Fruit fly (Drosophila melanogaster) whole organism, embryonic: Measurements from ENCODE around the gene velo.

Source experiments
- Antp ChIP-seq: fragments of 200-800 bp; sonication (Bioruptor generic); optimal IDR thresholded peaks from 3 replicates; lab custom pipeline; 2016; ENCODE audit warnings: missing biosample characterization, missing genetic modification characterization
- Atf6 ChIP-seq: fragments of 200-800 bp; sonication (Bioruptor generic); IDR thresholded peaks from 2 replicates; pipeline ENCODE4 v1.3.6; 2022; ENCODE audit warnings: missing biosample characterization, missing genetic modification characterization
- Blimp-1 ChIP-seq: fragments of 200-800 bp; sonication (Bioruptor generic); optimal IDR thresholded peaks from 3 replicates; lab custom pipeline; 2018; ENCODE audit warnings: missing biosample characterization, missing genetic modification characterization, mild to moderate bottlenecking, moderate library complexity, missing genetic modification reagents
- CG10147 ChIP-seq: fragments of 200-800 bp; sonication (Bioruptor generic); optimal IDR thresholded peaks from 2 replicates; lab custom pipeline; 2019; ENCODE audit warnings: missing biosample characterization, mild to moderate bottlenecking, missing genetic modification characterization, moderate library complexity
- CG10321 ChIP-seq: fragments of 200-800 bp; sonication (Bioruptor generic); IDR thresholded peaks from 2 replicates; pipeline ENCODE4 v1.3.6; 2022; ENCODE audit warnings: missing biosample characterization, missing genetic modification characterization
- CG10979 ChIP-seq: fragments of 200-800 bp; sonication (Bioruptor generic); optimal IDR thresholded peaks from 2 replicates; lab custom pipeline; 2018; ENCODE audit warnings: missing biosample characterization, mild to moderate bottlenecking, missing genetic modification characterization, moderate library complexity
- CG11456 ChIP-seq: fragments of 200-800 bp; sonication (Bioruptor generic); IDR thresholded peaks from 3 replicates; pipeline ENCODE4 v1.3.6; 2022; ENCODE audit warnings: missing biosample characterization, missing genetic modification characterization
- CG12659 ChIP-seq: fragments of 200-800 bp; sonication (Bioruptor generic); optimal IDR thresholded peaks from 3 replicates; lab custom pipeline; 2017; ENCODE audit warnings: mild to moderate bottlenecking, missing biosample characterization, missing genetic modification reagents, missing genetic modification characterization
- CG13287 ChIP-seq: fragments of 200-800 bp; sonication (Bioruptor generic); IDR thresholded peaks from 2 replicates; pipeline ENCODE4 v1.3.6; 2022; ENCODE audit warnings: missing biosample characterization, missing genetic modification characterization; ENCODE audit not compliant: partially characterized antibody
- CG13894 ChIP-seq: fragments of 200-800 bp; sonication (Bioruptor generic); optimal IDR thresholded peaks from 3 replicates; lab custom pipeline; 2018; ENCODE audit warnings: missing biosample characterization, mild to moderate bottlenecking, missing genetic modification characterization, moderate library complexity
- CG15073 ChIP-seq: fragments of 200-800 bp; sonication (Bioruptor generic); optimal IDR thresholded peaks from 2 replicates; lab custom pipeline; 2016; ENCODE audit warnings: missing biosample characterization, missing genetic modification characterization
- CG17328 ChIP-seq: fragments of 200-800 bp; sonication (Bioruptor generic); IDR thresholded peaks from 2 replicates; pipeline ENCODE4 v1.3.6; 2022; ENCODE audit warnings: missing biosample characterization, missing genetic modification characterization
- CG2116 ChIP-seq: fragments of 200-800 bp; sonication (Bioruptor generic); optimal IDR thresholded peaks from 3 replicates; lab custom pipeline; 2018; ENCODE audit warnings: missing biosample characterization, mild to moderate bottlenecking, missing genetic modification characterization
- CG2678 ChIP-seq: fragments of 200-800 bp; sonication (Bioruptor generic); optimal IDR thresholded peaks from 3 replicates; lab custom pipeline; 2019; ENCODE audit warnings: missing biosample characterization, mild to moderate bottlenecking, missing genetic modification characterization, moderate library complexity
- CG2712 ChIP-seq: fragments of 200-800 bp; optimal IDR thresholded peaks from 3 replicates; lab custom pipeline; 2019; ENCODE audit warnings: missing biosample characterization, mild to moderate bottlenecking, missing genetic modification characterization, moderate library complexity
- CG3065 ChIP-seq: fragments of 200-800 bp; sonication (Bioruptor generic); optimal IDR thresholded peaks from 2 replicates; lab custom pipeline; 2016; ENCODE audit warnings: missing biosample characterization, missing genetic modification characterization
- CG33213 ChIP-seq: fragments of 200-800 bp; sonication (Bioruptor generic); optimal IDR thresholded peaks from 3 replicates; lab custom pipeline; 2016; ENCODE audit warnings: missing biosample characterization, missing genetic modification characterization
- CG33557 ChIP-seq: fragments of 200-800 bp; sonication (Bioruptor generic); optimal IDR thresholded peaks from 2 replicates; lab custom pipeline; 2019; ENCODE audit warnings: missing biosample characterization, mild to moderate bottlenecking, missing genetic modification characterization, moderate library complexity
- CG6765 ChIP-seq: fragments of 200-800 bp; sonication (Bioruptor generic); optimal IDR thresholded peaks from 3 replicates; lab custom pipeline; 2017; ENCODE audit warnings: missing biosample characterization, mild to moderate bottlenecking, missing genetic modification characterization
- CG8924 ChIP-seq: fragments of 200-800 bp; optimal IDR thresholded peaks from 3 replicates; lab custom pipeline; 2019; ENCODE audit warnings: missing biosample characterization, mild to moderate bottlenecking, missing genetic modification characterization, moderate library complexity
- CG9932 ChIP-seq: fragments of 200-800 bp; sonication (Bioruptor generic); IDR thresholded peaks from 2 replicates; pipeline ENCODE4 v1.3.6; 2022; ENCODE audit warnings: missing biosample characterization, missing genetic modification characterization
- CHES-1-like ChIP-seq: fragments of 200-800 bp; sonication (Bioruptor generic); optimal IDR thresholded peaks from 2 replicates; lab custom pipeline; 2016; ENCODE audit warnings: missing biosample characterization, missing genetic modification characterization
- CTCF ChIP-seq: fragments of 200-800 bp; sonication (Bioruptor generic); optimal IDR thresholded peaks from 2 replicates; lab custom pipeline; 2017; ENCODE audit warnings: missing biosample characterization, mild to moderate bottlenecking, missing genetic modification characterization, moderate library complexity
- Eip74EF ChIP-seq, 2 experiments: fragments of 200-800 bp in 1 of 2; fragments of >200 bp in 1 of 2; sonication (Bioruptor generic) in 1 of 2; optimal IDR thresholded peaks; 2 replicates each; lab custom pipeline; 2017 to 2019; ENCODE audit warnings: missing biosample characterization in 2 of 2, missing genetic modification characterization in 2 of 2, mild to moderate bottlenecking in 1 of 2, moderate library complexity in 1 of 2
- HLH4C ChIP-seq: fragments of 200-800 bp; sonication (Bioruptor generic); IDR thresholded peaks from 3 replicates; pipeline ENCODE4 v1.3.6; 2022; ENCODE audit warnings: missing biosample characterization, missing genetic modification characterization; ENCODE audit not compliant: partially characterized antibody
- Mad ChIP-seq: fragments of 200-800 bp; sonication (Bioruptor generic); optimal IDR thresholded peaks from 2 replicates; lab custom pipeline; 2016; ENCODE audit warnings: missing biosample characterization, missing genetic modification characterization
- Myb ChIP-seq: fragments of 200-800 bp; sonication (Bioruptor generic); optimal IDR thresholded peaks from 2 replicates; lab custom pipeline; 2016; ENCODE audit warnings: missing biosample characterization, missing genetic modification characterization
- Stat92E ChIP-seq, 3 experiments: fragments of >200 bp in 2 of 3; fragments of 200-800 bp in 1 of 3; sonication (Bioruptor generic) in 1 of 3; optimal IDR thresholded peaks; 2 replicates each; lab custom pipeline; 2017 to 2019; ENCODE audit warnings: missing biosample characterization in 3 of 3, missing genetic modification characterization in 3 of 3, mild to moderate bottlenecking in 1 of 3, moderate library complexity in 1 of 3
- ara ChIP-seq: fragments of 200-800 bp; sonication (Bioruptor generic); IDR thresholded peaks from 2 replicates; pipeline ENCODE4 v1.3.6; 2022; ENCODE audit warnings: missing biosample characterization, missing genetic modification characterization
- bigmax ChIP-seq: fragments of 200-800 bp; sonication (Bioruptor generic); optimal IDR thresholded peaks from 2 replicates; lab custom pipeline; 2018; ENCODE audit warnings: missing biosample characterization, mild to moderate bottlenecking, missing genetic modification characterization
- bsh ChIP-seq, 2 experiments: fragments of 200-800 bp; sonication (Bioruptor generic); optimal IDR thresholded peaks; 2 replicates each; lab custom pipeline; 2017 to 2018; ENCODE audit warnings: mild to moderate bottlenecking in 2 of 2, missing biosample characterization in 2 of 2, missing genetic modification characterization in 2 of 2, moderate library complexity in 1 of 2
- dpn ChIP-seq, 2 experiments: fragments of 200-800 bp; sonication (Bioruptor generic); optimal IDR thresholded peaks; 3 replicates each; lab custom pipeline; 2016; ENCODE audit warnings: missing biosample characterization in 2 of 2, missing genetic modification characterization in 2 of 2
- ftz-f1 ChIP-seq: fragments of 200-800 bp; sonication (Bioruptor generic); optimal IDR thresholded peaks from 2 replicates; lab custom pipeline; 2016; ENCODE audit warnings: missing biosample characterization, missing genetic modification characterization
- gro ChIP-seq: fragments of 200-800 bp; sonication (Bioruptor generic); optimal IDR thresholded peaks from 2 replicates; lab custom pipeline; 2016; ENCODE audit warnings: missing biosample characterization, missing genetic modification characterization
- h ChIP-seq: fragments of >200 bp; optimal IDR thresholded peaks from 2 replicates; lab custom pipeline; 2017
- her ChIP-seq: fragments of 200-800 bp; sonication (Bioruptor generic); optimal IDR thresholded peaks from 2 replicates; lab custom pipeline; 2016; ENCODE audit warnings: missing biosample characterization, missing genetic modification characterization
- jumu ChIP-seq: fragments of 200-800 bp; sonication (Bioruptor generic); optimal IDR thresholded peaks from 3 replicates; lab custom pipeline; 2016; ENCODE audit warnings: missing biosample characterization, missing genetic modification characterization
- lilli ChIP-seq: fragments of 200-800 bp; sonication (Bioruptor generic); optimal IDR thresholded peaks from 3 replicates; lab custom pipeline; 2016; ENCODE audit warnings: missing biosample characterization, missing genetic modification characterization
- nerfin-1 ChIP-seq: fragments of 200-800 bp; sonication (Bioruptor generic); optimal IDR thresholded peaks from 3 replicates; lab custom pipeline; 2019; ENCODE audit warnings: missing biosample characterization, mild to moderate bottlenecking, missing genetic modification characterization, moderate library complexity
- nmo ChIP-seq: fragments of 200-800 bp; sonication (Bioruptor generic); optimal IDR thresholded peaks from 2 replicates; lab custom pipeline; 2018; ENCODE audit warnings: missing biosample characterization, mild to moderate bottlenecking, missing genetic modification characterization, moderate library complexity
- nom ChIP-seq: fragments of 200-800 bp; sonication (Bioruptor generic); optimal IDR thresholded peaks from 2 replicates; lab custom pipeline; 2017; ENCODE audit warnings: missing biosample characterization, missing genetic modification characterization, mild to moderate bottlenecking, moderate library complexity, missing genetic modification reagents
- onecut ChIP-seq: fragments of 200-800 bp; sonication (Bioruptor generic); IDR thresholded peaks from 2 replicates; pipeline ENCODE4 v1.3.6; 2022; ENCODE audit warnings: missing biosample characterization, missing genetic modification characterization
- so ChIP-seq: fragments of 200-800 bp; sonication (Bioruptor generic); IDR thresholded peaks from 3 replicates; pipeline ENCODE4 v1.3.6; 2022; ENCODE audit warnings: missing biosample characterization, missing genetic modification characterization
- stwl ChIP-seq: fragments of 200-800 bp; sonication (Bioruptor generic); optimal IDR thresholded peaks from 3 replicates; lab custom pipeline; 2018; ENCODE audit warnings: missing biosample characterization, mild to moderate bottlenecking, missing genetic modification characterization, moderate library complexity
- sug ChIP-seq: fragments of 200-800 bp; optimal IDR thresholded peaks from 2 replicates; lab custom pipeline; 2019; ENCODE audit warnings: missing biosample characterization, mild to moderate bottlenecking, missing genetic modification characterization, moderate library complexity
- tio ChIP-seq: fragments of 200-800 bp; sonication (Bioruptor generic); optimal IDR thresholded peaks from 2 replicates; lab custom pipeline; 2017; ENCODE audit warnings: missing biosample characterization, missing genetic modification characterization, inconsistent platforms
- tll ChIP-seq, 2 experiments: fragments of 200-800 bp in 1 of 2; fragments of >200 bp in 1 of 2; sonication (Bioruptor generic) in 1 of 2; optimal IDR thresholded peaks; 2 replicates each; lab custom pipeline; 2017 to 2019; ENCODE audit warnings: missing biosample characterization in 2 of 2, missing genetic modification characterization in 2 of 2, mild to moderate bottlenecking in 1 of 2, moderate library complexity in 1 of 2
- vnd ChIP-seq: fragments of 200-800 bp; sonication (Bioruptor generic); IDR thresholded peaks from 3 replicates; pipeline ENCODE4 v1.3.6; 2022; ENCODE audit warnings: missing biosample characterization, missing genetic modification characterization; ENCODE audit not compliant: partially characterized antibody
- zen ChIP-seq: fragments of 200-800 bp; sonication (Bioruptor generic); optimal IDR thresholded peaks from 3 replicates; lab custom pipeline; 2018; ENCODE audit warnings: missing biosample characterization, mild to moderate bottlenecking, missing genetic modification characterization, moderate library complexity

The velo gene

DNA sequence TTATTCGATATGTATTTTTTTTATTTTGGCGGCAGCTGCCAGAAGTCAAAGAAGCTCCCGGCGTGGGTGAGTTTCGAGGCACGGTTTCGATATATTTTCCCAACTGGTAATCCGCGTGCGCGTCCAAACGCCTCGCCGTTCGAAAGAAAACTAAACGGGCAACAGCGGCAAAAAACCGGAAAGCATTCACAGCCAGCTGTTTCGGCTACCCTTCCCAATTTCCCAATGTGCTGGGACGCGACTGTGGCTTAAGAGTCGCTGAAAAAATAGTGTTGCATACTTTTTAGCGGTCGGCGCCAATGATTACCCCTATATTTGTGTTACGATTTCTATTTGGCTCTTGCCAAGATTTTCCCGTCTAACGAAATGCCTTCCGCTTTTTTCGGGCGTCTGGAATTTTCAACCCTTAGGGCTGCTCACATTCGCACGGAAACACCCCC lies 49.2 kb downstream of the velo start, which contains the start of gene SP1173 (continued):
- no peak for TF ChIP-seq Blimp-1 (GFP tag; lab: Kevin White, UChicago)
- TF ChIP-seq CG13287 (GFP tag; lab: Robert Waterston, UW): peak; percentile 65
- peak; percentile 57 for TF ChIP-seq CG6765 (GFP tag; lab: Kevin White, UChicago)
- TF ChIP-seq Eip74EF (GFP tag; optimal IDR thresholded peaks at IDR 0.05; lab: Kevin White, UChicago): peak in 1 of 2 experiments; percentile 52
- peak; percentile 3 for TF ChIP-seq CG2116
- TF ChIP-seq nerfin-1 (tag; lab: Kevin White, UChicago): peak; percentile 96
- TF ChIP-seq vnd (GFP tag; lab: Robert Waterston, UW): peak; percentile 48; the same call in 1 of the 3 replicates
- peak; percentile 54; the same call in 2 of the 3 replicates for TF ChIP-seq HLH4C (GFP tag; lab: Robert Waterston, UW)
- peak; percentile 75 for TF ChIP-seq CG13894 (tag; lab: Kevin White, UChicago)
- peak; percentile 41 for TF ChIP-seq gro (GFP tag; lab: Kevin White, UChicago)
- no peak; the same call in 2 of the 3 replicates for TF ChIP-seq CG11456 (GFP tag; lab: Robert Waterston, UW)
- TF ChIP-seq CHES-1-like (GFP tag; lab: Kevin White, UChicago): peak; percentile 1
- peak; percentile 16 for TF ChIP-seq CG33213 (GFP tag; lab: Kevin White, UChicago)
- TF ChIP-seq dpn (GFP tag; optimal IDR thresholded peaks at IDR 0.05; lab: Kevin White, UChicago): peak; percentile 26 to 48
- peak; percentile 5 for TF ChIP-seq bigmax (GFP tag; lab: Kevin White, UChicago)
- TF ChIP-seq tll (GFP tag; optimal IDR thresholded peaks at IDR 0.05; lab: Kevin White, UChicago): peak in 1 of 2 experiments; percentile 16
- no peak for TF ChIP-seq tio (GFP tag; lab: Kevin White, UChicago)
- no peak for TF ChIP-seq Mad
- peak in 1 of 3 experiments; percentile 53 for TF ChIP-seq Stat92E (GFP tag; optimal IDR thresholded peaks at IDR 0.05; lab: Kevin White, UChicago)
- no peak for TF ChIP-seq zen (tag; lab: Kevin White, UChicago)
- peak; percentile 40 for TF ChIP-seq CG12659
- TF ChIP-seq CG33557 (GFP tag; lab: Kevin White, UChicago): no peak
- TF ChIP-seq CG8924: peak; percentile 31
- TF ChIP-seq so (GFP tag; lab: Robert Waterston, UW): peak; percentile 84; the same call in 2 of the 3 replicates
- no peak for TF ChIP-seq CG3065
- peak; percentile 100 for TF ChIP-seq CG15073 (GFP tag; lab: Kevin White, UChicago)
- TF ChIP-seq sug (tag; lab: Kevin White, UChicago): peak; percentile 38
- TF ChIP-seq ftz-f1 (GFP tag; lab: Kevin White, UChicago): peak; percentile 52
- TF ChIP-seq CG2712 (tag; lab: Kevin White, UChicago): peak; percentile 38
- peak; percentile 34 for TF ChIP-seq CG2678 (tag; lab: Kevin White, UChicago)
- TF ChIP-seq CG10321 (GFP tag; lab: Robert Waterston, UW): 0 out of 2 replicates have a peak, but pooled peaks have one; percentile 24
- TF ChIP-seq lilli: peak; percentile 29
- TF ChIP-seq bsh (GFP tag; optimal IDR thresholded peaks at IDR 0.05; lab: Kevin White, UChicago): peak in 1 of 2 experiments; percentile 23
- TF ChIP-seq jumu (GFP tag; lab: Kevin White, UChicago): peak; percentile 23
- peak; percentile 22 for TF ChIP-seq nmo (GFP tag; lab: Kevin White, UChicago)
- TF ChIP-seq CG10147: peak; percentile 23
- TF ChIP-seq her (GFP tag; lab: Kevin White, UChicago): peak; percentile 68
- TF ChIP-seq Myb (GFP tag; lab: Kevin White, UChicago): peak; percentile 3
- TF ChIP-seq CTCF (GFP tag; lab: Kevin White, UChicago): peak; percentile 68
- peak; percentile 30 for TF ChIP-seq nom (GFP tag; lab: Kevin White, UChicago)
- TF ChIP-seq onecut (GFP tag; lab: Robert Waterston, UW): peak; percentile 55
- TF ChIP-seq CG9932 (GFP tag; lab: Robert Waterston, UW): peak; percentile 55; the same call in 1 of the 2 replicates
- TF ChIP-seq stwl: peak; percentile 69
- peak; percentile 49; the same call in 1 of the 2 replicates for TF ChIP-seq CG17328 (GFP tag; lab: Robert Waterston, UW)
- peak; percentile 42 for TF ChIP-seq Antp
- TF ChIP-seq CG10979 (tag; lab: Kevin White, UChicago): peak; percentile 16
- peak; percentile 75 for TF ChIP-seq Atf6 (GFP tag; lab: Robert Waterston, UW)
- no peak for TF ChIP-seq h
- peak; percentile 46; the same call in 1 of the 2 replicates for TF ChIP-seq ara (GFP tag; lab: Robert Waterston, UW)
